Fruit fly (Drosophila melanogaster): Measurements from ENCODE around the gene AMPKalpha.

The AMPKalpha gene

dm6 chrX:1381413-1381991 is 6.2 kb downstream of the AMPKalpha start:
- TF ChIP-seq noc (tag; optimal IDR thresholded peaks at IDR 0.05) = no peak

- TF ChIP-seq noc (tag; optimal IDR thresholded peaks at IDR 0.05) = no peak
Measured at dm6 chrX:1382489-1382888, 7.2 kb downstream of the AMPKalpha start.

- TF ChIP-seq noc (tag; optimal IDR thresholded peaks at IDR 0.05) = no peak
Measured at dm6 chrX:1384232-1384631, 8.9 kb downstream of the AMPKalpha start.

dm6 chrX:1387149-1387752 is 11.9 kb downstream of the AMPKalpha start:
- no peak for TF ChIP-seq noc (tag; optimal IDR thresholded peaks at IDR 0.05)

- TF ChIP-seq noc (tag; optimal IDR thresholded peaks at IDR 0.05) = no peak
Measured at dm6 chrX:1388148-1388703, 12.9 kb downstream of the AMPKalpha start.

- peak; percentile 7 for TF ChIP-seq noc (tag; optimal IDR thresholded peaks at IDR 0.05)
Measured at dm6 chrX:1392875-1393274, 17.5 kb downstream of the AMPKalpha start, which contains the start of gene Rilpl. Gene Rilpl (plus strand): TSS chrX:1393054.

- no peak for TF ChIP-seq noc (tag; optimal IDR thresholded peaks at IDR 0.05)
Measured at dm6 chrX:1397649-1398454, 22.5 kb downstream of the AMPKalpha start.

dm6 chrX:1398455-1399055 is 23.2 kb downstream of the AMPKalpha start:
- TF ChIP-seq noc (tag; optimal IDR thresholded peaks at IDR 0.05) = no peak

dm6 chrX:1399056-1400003 is 24.0 kb downstream of the AMPKalpha start:
- TF ChIP-seq noc (tag; optimal IDR thresholded peaks at IDR 0.05) = no peak

- TF ChIP-seq noc (tag; optimal IDR thresholded peaks at IDR 0.05) = no peak
Measured at dm6 chrX:1405012-1405411, 29.7 kb downstream of the AMPKalpha start.

dm6 chrX:1405779-1406178 is 30.4 kb downstream of the AMPKalpha start:
- no peak for TF ChIP-seq noc (tag; optimal IDR thresholded peaks at IDR 0.05)

dm6 chrX:1407683-1408082 is 32.3 kb downstream of the AMPKalpha start:
- TF ChIP-seq noc (tag; optimal IDR thresholded peaks at IDR 0.05) = no peak

- no peak for TF ChIP-seq noc (tag; optimal IDR thresholded peaks at IDR 0.05)
Measured at dm6 chrX:1408964-1409363, 33.6 kb downstream of the AMPKalpha start, which contains the start of gene futsch. Gene futsch (plus strand): TSS chrX:1409069.

- TF ChIP-seq noc (tag; optimal IDR thresholded peaks at IDR 0.05) = no peak
Measured at dm6 chrX:1410312-1410711, 35.0 kb downstream of the AMPKalpha start.

Measured in whole organism, larva.